Worm (Caenorhabditis elegans) whole organism, L4/young adult: ENCODE measurements around the gene T12D8.10.
A peak's percentile ranks its signal among the peaks of the same experiment; 100 is the strongest.

Experiments
- W03F9.2 ChIP-seq: fragments of 150-350 bp; optimal IDR thresholded peaks from 2 replicates; lab custom pipeline; 2014; ENCODE audit warnings: missing biosample characterization, missing genetic modification characterization
- dao-5 ChIP-seq: sonication (generic microtip); optimal IDR thresholded peaks from 2 replicates; lab custom pipeline; 2016; ENCODE audit warnings: missing genotype, missing genetic modification characterization, moderate library complexity, missing compliant biosample characterization

- TF ChIP-seq W03F9.2 (tag; lab: Kevin White, UChicago) (no peak), dao-5 (tag; lab: Kevin White, UChicago) (peak; percentile 34)
These were observed 36.1 kb downstream of the T12D8.10 start, which contains the start of gene act-5 for ce11 chrIII:13606016-13606530.
